Worm (Caenorhabditis elegans) whole organism, young adult: ENCODE results near the gene C11G10.1.

ENCODE experiments used
- C06A6.2 ChIP-seq: fragments of 200-800 bp; sonication (Bioruptor generic); conservative IDR thresholded peaks from 2 replicates; pipeline ENCODE4 v1.3.6; 2022; ENCODE audit warnings: missing genetic modification characterization, missing compliant biosample characterization
- C17E4.6 ChIP-seq: fragments of 200-800 bp; sonication (Bioruptor generic); IDR thresholded peaks from 2 replicates; pipeline ENCODE4 v1.3.6; 2022; ENCODE audit warnings: missing genetic modification reagents, missing genetic modification characterization, missing compliant biosample characterization
- D2030.7 ChIP-seq: fragments of 200-800 bp; sonication (Bioruptor generic); IDR thresholded peaks from 2 replicates; pipeline ENCODE4 v1.3.6; 2022; ENCODE audit warnings: missing genetic modification reagents, missing genetic modification characterization, missing compliant biosample characterization
- F22D6.2 ChIP-seq: sonication (generic microtip); optimal IDR thresholded peaks from 2 replicates; lab custom pipeline; 2016; ENCODE audit warnings: mild to moderate bottlenecking, missing genetic modification characterization, missing compliant biosample characterization
- F23B12.7 ChIP-seq: sonication (generic microtip); optimal IDR thresholded peaks from 2 replicates; lab custom pipeline; 2017; ENCODE audit warnings: missing genetic modification characterization, mild to moderate bottlenecking, missing compliant biosample characterization, antibody characterized with exemption, moderate library complexity; ENCODE audit not compliant: insufficient read depth
- F49E8.2 ChIP-seq: sonication (generic microtip); optimal IDR thresholded peaks from 3 replicates; lab custom pipeline; 2017; ENCODE audit warnings: missing genetic modification characterization, mild to moderate bottlenecking, missing compliant biosample characterization, antibody characterized with exemption, moderate library complexity; ENCODE audit not compliant: insufficient read depth
- F57C9.4 ChIP-seq: sonication (generic microtip); optimal IDR thresholded peaks from 2 replicates; lab custom pipeline; 2017; ENCODE audit warnings: mild to moderate bottlenecking, missing genetic modification characterization, missing compliant biosample characterization
- K12H6.12 ChIP-seq: fragments of 200-800 bp; sonication (Bioruptor generic); optimal IDR thresholded peaks from 2 replicates; lab custom pipeline; 2018; ENCODE audit warnings: mild to moderate bottlenecking, missing genetic modification characterization, missing compliant biosample characterization
- Y56A3A.18 ChIP-seq: fragments of 200-800 bp; sonication (Bioruptor generic); IDR thresholded peaks from 2 replicates; pipeline ENCODE4 v1.3.6; 2022; ENCODE audit warnings: missing genetic modification reagents, missing genetic modification characterization, missing compliant biosample characterization
- Y67H2A.10 ChIP-seq: fragments of 200-800 bp; sonication (Bioruptor generic); conservative IDR thresholded peaks from 2 replicates; pipeline ENCODE4 v1.3.6; 2022; ENCODE audit warnings: missing genetic modification reagents, missing genetic modification characterization, missing compliant biosample characterization
- akir-1 ChIP-seq: fragments of 200-800 bp; sonication (Bioruptor generic); optimal IDR thresholded peaks from 2 replicates; lab custom pipeline; 2018; ENCODE audit warnings: mild to moderate bottlenecking, missing genetic modification characterization, moderate library complexity, missing compliant biosample characterization
- atf-7 ChIP-seq: sonication (generic microtip); optimal IDR thresholded peaks from 2 replicates; lab custom pipeline; 2017; ENCODE audit warnings: mild to moderate bottlenecking, missing genetic modification characterization, missing compliant biosample characterization
- athp-1 ChIP-seq: sonication (generic microtip); optimal IDR thresholded peaks from 2 replicates; lab custom pipeline; 2017; ENCODE audit warnings: mild to moderate bottlenecking, missing genetic modification characterization, missing compliant biosample characterization
- attf-5 ChIP-seq: fragments of 200-800 bp; sonication (Bioruptor generic); optimal IDR thresholded peaks from 2 replicates; lab custom pipeline; 2018; ENCODE audit warnings: mild to moderate bottlenecking, missing genetic modification characterization, missing compliant biosample characterization
- bed-2 ChIP-seq: fragments of 200-800 bp; sonication (Bioruptor generic); IDR thresholded peaks from 2 replicates; pipeline ENCODE4 v1.3.6; 2022; ENCODE audit warnings: missing genetic modification reagents, missing genetic modification characterization, missing compliant biosample characterization
- ceh-27 ChIP-seq: fragments of 200-800 bp; sonication (Bioruptor generic); optimal IDR thresholded peaks from 2 replicates; lab custom pipeline; 2018; ENCODE audit warnings: mild to moderate bottlenecking, missing genetic modification characterization, moderate library complexity, missing compliant biosample characterization
- ceh-79 ChIP-seq: sonication (generic microtip); optimal IDR thresholded peaks from 2 replicates; lab custom pipeline; 2017; ENCODE audit warnings: mild to moderate bottlenecking, missing genetic modification characterization, missing compliant biosample characterization
- dox-1 ChIP-seq: fragments of 200-800 bp; sonication (Bioruptor generic); IDR thresholded peaks from 2 replicates; pipeline ENCODE4 v1.3.6; 2022; ENCODE audit warnings: missing genetic modification reagents, missing genetic modification characterization, missing compliant biosample characterization
- egl-18 ChIP-seq: fragments of 200-800 bp; sonication (Bioruptor generic); IDR thresholded peaks from 2 replicates; pipeline ENCODE4 v1.3.6; 2022; ENCODE audit warnings: missing genetic modification reagents, missing genetic modification characterization, missing compliant biosample characterization
- egrh-3 ChIP-seq: fragments of 200-800 bp; sonication (Bioruptor generic); IDR thresholded peaks from 2 replicates; pipeline ENCODE4 v1.3.6; 2022; ENCODE audit warnings: missing genetic modification reagents, missing genetic modification characterization, missing compliant biosample characterization
- gei-17 ChIP-seq: fragments of 200-800 bp; sonication (Bioruptor generic); optimal IDR thresholded peaks from 2 replicates; lab custom pipeline; 2018; ENCODE audit warnings: mild to moderate bottlenecking, missing genetic modification characterization, missing compliant biosample characterization
- him-1 ChIP-seq: sonication (generic microtip); optimal IDR thresholded peaks from 2 replicates; lab custom pipeline; 2016; ENCODE audit warnings: missing genotype, missing genetic modification reagents, missing genetic modification characterization, missing compliant biosample characterization
- hmg-20 ChIP-seq: fragments of 200-800 bp; sonication (Bioruptor generic); IDR thresholded peaks from 2 replicates; pipeline ENCODE4 v1.3.6; 2022; ENCODE audit warnings: missing genetic modification reagents, missing genetic modification characterization, missing compliant biosample characterization
- hrde-1 ChIP-seq: sonication (generic microtip); optimal IDR thresholded peaks from 2 replicates; lab custom pipeline; 2016; ENCODE audit warnings: missing genetic modification characterization, mild to moderate bottlenecking, missing compliant biosample characterization, moderate library complexity, missing genotype, missing genetic modification reagents, borderline replicate concordance
- lag-1 ChIP-seq: fragments of 200-800 bp; sonication (Bioruptor generic); IDR thresholded peaks from 2 replicates; pipeline ENCODE4 v1.3.6; 2022; ENCODE audit warnings: missing genetic modification reagents, missing genetic modification characterization, missing compliant biosample characterization
- lin-40 ChIP-seq: sonication (generic microtip); optimal IDR thresholded peaks from 2 replicates; lab custom pipeline; 2016; ENCODE audit warnings: missing genetic modification characterization, mild to moderate bottlenecking, missing compliant biosample characterization, missing genotype, missing genetic modification reagents
- lir-1 ChIP-seq: fragments of 200-800 bp; sonication (Bioruptor generic); conservative IDR thresholded peaks from 2 replicates; pipeline ENCODE4 v1.3.6; 2022; ENCODE audit warnings: missing genetic modification reagents, missing genetic modification characterization, missing compliant biosample characterization
- mel-28 ChIP-seq: sonication (generic microtip); optimal IDR thresholded peaks from 2 replicates; lab custom pipeline; 2016; ENCODE audit warnings: borderline replicate concordance, mild to moderate bottlenecking, missing genetic modification characterization, missing compliant biosample characterization
- nhr-80 ChIP-seq: sonication (generic microtip); optimal IDR thresholded peaks from 2 replicates; lab custom pipeline; 2016; ENCODE audit warnings: missing genetic modification characterization, missing compliant biosample characterization
- pbrm-1 ChIP-seq: fragments of 200-800 bp; sonication (Bioruptor generic); IDR thresholded peaks from 2 replicates; pipeline ENCODE4 v1.3.6; 2022; ENCODE audit warnings: missing genetic modification reagents, missing genetic modification characterization, missing compliant biosample characterization
- rpc-1 ChIP-seq, 2 experiments: fragments of 150-350 bp in 1 of 2; sonication (generic microtip) in 1 of 2; optimal IDR thresholded peaks; 2 replicates each; lab custom pipeline; 2014 to 2018; ENCODE audit warnings: missing biosample characterization in 1 of 2, missing genetic modification characterization in 1 of 2, missing genetic modification reagents in 1 of 2, missing genotype in 1 of 2
- sea-2 ChIP-seq: fragments of 200-800 bp; sonication (Bioruptor generic); IDR thresholded peaks from 2 replicates; pipeline ENCODE4 v1.3.6; 2022; ENCODE audit warnings: missing genetic modification characterization, missing compliant biosample characterization
- snpc-1.3 ChIP-seq: sonication (generic microtip); optimal IDR thresholded peaks from 2 replicates; lab custom pipeline; 2017; ENCODE audit warnings: missing genetic modification characterization, mild to moderate bottlenecking, missing compliant biosample characterization, antibody characterized with exemption, moderate library complexity, missing genotype, missing genetic modification reagents; ENCODE audit not compliant: insufficient read depth
- snpc-4 ChIP-seq, 5 experiments: fragments of 150-350 bp in 1 of 5; sonication (generic microtip) in 4 of 5; optimal IDR thresholded peaks; 2 replicates each; lab custom pipeline; 2014 to 2018; ENCODE audit warnings: missing genetic modification characterization in 5 of 5, missing biosample characterization in 3 of 5, antibody characterized with exemption in 2 of 5, mild to moderate bottlenecking in 2 of 5, missing compliant biosample characterization in 2 of 5, missing genotype in 2 of 5, moderate library complexity in 2 of 5, missing genetic modification reagents in 1 of 5
- tlf-1 ChIP-seq: fragments of 200-800 bp; sonication (Bioruptor generic); optimal IDR thresholded peaks from 2 replicates; lab custom pipeline; 2018; ENCODE audit warnings: mild to moderate bottlenecking, missing genetic modification characterization, missing compliant biosample characterization
- unc-62 ChIP-seq: fragments of 150-350 bp; optimal IDR thresholded peaks from 2 replicates; lab custom pipeline; 2014; ENCODE audit warnings: missing biosample characterization, missing genetic modification reagents, missing genetic modification characterization
- zfh-2 ChIP-seq: fragments of 200-800 bp; sonication (Bioruptor generic); conservative IDR thresholded peaks from 2 replicates; pipeline ENCODE4 v1.3.6; 2022; ENCODE audit warnings: missing genetic modification reagents, missing genetic modification characterization, missing compliant biosample characterization
- ztf-18 ChIP-seq: sonication (generic microtip); optimal IDR thresholded peaks from 2 replicates; lab custom pipeline; 2016; ENCODE audit warnings: missing genotype, mild to moderate bottlenecking, missing genetic modification characterization, missing compliant biosample characterization
- ztf-22 ChIP-seq: fragments of 200-800 bp; sonication (Bioruptor generic); optimal IDR thresholded peaks from 2 replicates; lab custom pipeline; 2018; ENCODE audit warnings: mild to moderate bottlenecking, missing genetic modification characterization, moderate library complexity, missing compliant biosample characterization
- ztf-26 ChIP-seq: sonication (generic microtip); optimal IDR thresholded peaks from 2 replicates; lab custom pipeline; 2017; ENCODE audit warnings: missing genetic modification characterization, missing compliant biosample characterization
- ztf-3 ChIP-seq: fragments of 200-800 bp; sonication (Bioruptor generic); optimal IDR thresholded peaks from 2 replicates; lab custom pipeline; 2018; ENCODE audit warnings: mild to moderate bottlenecking, missing genetic modification characterization, missing compliant biosample characterization

The C11G10.1 gene

DNA sequence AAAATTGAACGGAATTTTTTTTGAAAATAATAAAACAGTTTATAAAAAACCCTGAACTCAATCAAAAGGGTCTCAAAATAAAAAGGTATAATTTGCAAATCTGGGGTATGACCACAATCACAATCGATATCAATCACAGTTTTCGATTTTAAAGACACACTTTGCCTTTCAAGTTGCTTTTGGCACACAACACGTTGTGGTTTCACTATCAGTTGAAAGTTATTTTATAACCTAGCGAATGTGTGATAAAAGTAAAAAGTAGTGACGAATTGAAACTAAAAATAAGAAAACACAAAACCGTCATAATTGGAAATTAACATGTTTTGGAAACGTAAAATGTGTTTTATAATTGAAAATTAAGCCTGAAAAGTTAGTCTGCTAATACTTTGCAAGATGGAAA, 9.1 kb upstream of the C11G10.1 start:
- peak; percentile 80 for TF ChIP-seq nhr-80 (tag; lab: Kevin White, UChicago)
- no peak for TF ChIP-seq gei-17 (GFP tag; lab: Kevin White, UChicago)

DNA sequence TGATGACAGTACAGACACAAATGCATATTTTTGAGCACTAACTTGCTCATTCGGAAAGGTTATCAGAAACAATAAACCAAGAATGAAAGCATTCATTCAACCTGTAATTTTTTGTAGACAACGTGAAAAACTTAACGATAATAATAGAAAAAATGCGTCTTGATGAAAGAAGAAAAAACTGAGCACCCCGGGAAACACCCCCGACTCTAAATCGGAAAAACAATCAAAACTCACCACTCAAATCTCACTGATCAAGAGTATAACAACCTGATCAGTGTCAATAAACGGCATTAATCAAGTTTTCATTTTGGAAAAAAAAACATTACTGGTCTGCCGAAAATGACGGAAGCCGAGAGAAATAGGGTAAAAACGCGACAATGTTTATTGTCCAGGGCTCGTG, 7.6 kb upstream of the C11G10.1 start, which contains the start of gene T10B10.8:
Gene T10B10.8 (minus strand): TSS at position 101 of the 400 bp plus-strand sequence.
- TF ChIP-seq tlf-1 (GFP tag; lab: Kevin White, UChicago) (no peak), ztf-18 (tag; lab: Kevin White, UChicago) (no peak), dox-1 (GFP tag; lab: Robert Waterston, UW) (no peak), athp-1 (tag; lab: Kevin White, UChicago) (no peak), lir-1 (GFP tag; lab: Robert Waterston, UW) (no peak), attf-5 (GFP tag; lab: Kevin White, UChicago) (no peak), pbrm-1 (GFP tag; lab: Robert Waterston, UW) (no peak), gei-17 (GFP tag; lab: Kevin White, UChicago) (no peak), unc-62 (GFP tag; lab: Kevin White, UChicago) (no peak), mel-28 (no peak), akir-1 (no peak), egl-18 (GFP tag; lab: Robert Waterston, UW) (no peak), zfh-2 (GFP tag; lab: Robert Waterston, UW) (no peak), C06A6.2 (no peak)

DNA sequence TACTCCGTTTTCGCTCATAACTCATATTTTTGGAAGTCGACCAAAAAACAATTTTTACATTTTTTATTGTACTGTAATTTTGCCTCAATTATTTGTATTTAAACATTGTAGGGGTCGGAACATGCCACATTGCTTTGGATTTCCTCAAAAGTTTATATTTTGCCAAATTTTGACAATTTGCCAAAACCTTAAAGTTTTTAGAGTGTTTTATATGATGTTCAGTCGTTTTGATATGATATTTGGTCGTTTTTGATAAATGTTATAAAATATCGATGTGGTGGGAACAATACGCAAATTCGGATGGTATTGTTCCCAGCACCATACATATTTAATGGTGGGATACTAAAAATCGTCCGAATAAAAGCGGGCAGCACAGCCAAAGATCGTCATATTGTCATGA, 5.6 kb upstream of the C11G10.1 start, which contains the start of gene T10B10.9:
Gene T10B10.9 (plus strand): TSS at position 301 of the 400 bp plus-strand sequence.
- no peak for TF ChIP-seq K12H6.12
- TF ChIP-seq pbrm-1 (GFP tag; lab: Robert Waterston, UW) = no peak
- no peak for TF ChIP-seq D2030.7 (GFP tag; lab: Robert Waterston, UW)
- TF ChIP-seq lin-40 (tag; lab: Kevin White, UChicago) = no peak
- TF ChIP-seq hrde-1 (tag; lab: Kevin White, UChicago) = no peak
- no peak for TF ChIP-seq lag-1 (GFP tag; lab: Robert Waterston, UW)
- no peak for TF ChIP-seq ztf-26 (tag; lab: Kevin White, UChicago)
- no peak for TF ChIP-seq Y67H2A.10 (GFP tag; lab: Robert Waterston, UW)
- TF ChIP-seq F57C9.4 = no peak
- TF ChIP-seq ztf-3 = no peak
- TF ChIP-seq him-1 (tag; lab: Kevin White, UChicago) = no peak
- TF ChIP-seq atf-7 (tag; lab: Kevin White, UChicago) = no peak
- no peak for TF ChIP-seq F23B12.7 (tag; lab: Kevin White, UChicago)
- TF ChIP-seq egrh-3 (GFP tag; lab: Robert Waterston, UW) = no peak
- no peak for TF ChIP-seq rpc-1 (optimal IDR thresholded peaks at IDR 0.05; lab: Kevin White, UChicago)
- TF ChIP-seq rpc-1 (tag; optimal IDR thresholded peaks at IDR 0.05; lab: Kevin White, UChicago) = no peak
- no peak for TF ChIP-seq hmg-20 (GFP tag; lab: Robert Waterston, UW)
- no peak for TF ChIP-seq C17E4.6 (GFP tag; lab: Robert Waterston, UW)
- TF ChIP-seq, all 124 proteins: peak for 0

DNA sequence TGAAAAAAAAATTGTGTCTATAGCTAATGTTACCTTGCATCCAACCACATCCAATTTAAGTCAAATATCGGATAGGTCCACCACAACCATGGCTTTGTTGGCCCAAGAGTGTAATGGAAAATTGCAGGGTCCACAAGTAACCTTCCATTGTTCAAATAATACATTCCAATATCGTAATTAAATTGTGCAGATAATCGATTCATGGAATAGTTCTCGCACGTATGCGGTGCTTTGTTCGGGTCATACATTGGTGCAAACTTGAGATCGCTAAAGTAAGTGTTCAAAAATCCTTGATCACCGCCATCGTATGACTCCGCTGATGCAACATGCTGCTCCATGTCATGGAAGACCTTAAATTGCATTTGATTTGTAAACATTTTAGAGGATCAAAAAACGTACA, 4.6 kb upstream of the C11G10.1 start:
- no peak for TF ChIP-seq Y56A3A.18 (GFP tag; lab: Robert Waterston, UW)
- TF ChIP-seq snpc-1.3 (tag; lab: Kevin White, UChicago) = no peak
- no peak for TF ChIP-seq snpc-4 (GFP tag; optimal IDR thresholded peaks at IDR 0.05; lab: Kevin White, UChicago)
- TF ChIP-seq snpc-4 (tag; optimal IDR thresholded peaks at IDR 0.05; lab: Kevin White, UChicago) = no peak
- TF ChIP-seq sea-2 (GFP tag; lab: Robert Waterston, UW) = no peak
- TF ChIP-seq F22D6.2 (tag; lab: Kevin White, UChicago) = no peak
- no peak for TF ChIP-seq ztf-22 (GFP tag; lab: Kevin White, UChicago)
- TF ChIP-seq ceh-27 = no peak
- TF ChIP-seq ceh-79 (tag; lab: Kevin White, UChicago) = no peak
- TF ChIP-seq F49E8.2 (tag; lab: Kevin White, UChicago) = no peak
- no peak for TF ChIP-seq bed-2 (GFP tag; lab: Robert Waterston, UW)
- TF ChIP-seq tlf-1 (GFP tag; lab: Kevin White, UChicago) = no peak
- TF ChIP-seq rpc-1 (optimal IDR thresholded peaks at IDR 0.05; lab: Kevin White, UChicago) = no peak
- no peak for TF ChIP-seq rpc-1 (tag; optimal IDR thresholded peaks at IDR 0.05; lab: Kevin White, UChicago)
